Fruit fly (Drosophila melanogaster): ENCODE results near the gene Oga.

- TF ChIP-seq EcR (GFP tag; optimal IDR thresholded peaks at IDR 0.05) (no peak), CG4496 (GFP tag; IDR thresholded peaks at IDR 0.05) (no peak)
These were observed 52.3 kb downstream of the Oga start for dm6 chr3R:21271208-21271607.
